Fruit fly (Drosophila melanogaster) whole organism, embryonic: Measurements from ENCODE around the gene CG14684.
A peak's percentile ranks its signal among the peaks of the same experiment; 100 is the strongest.

ENCODE experiments used
- Ada2b ChIP-seq: fragments of 200-800 bp; sonication (Bioruptor generic); IDR thresholded peaks from 2 replicates; pipeline ENCODE4 v1.3.6; 2022; ENCODE audit warnings: missing biosample characterization, missing genetic modification characterization
- CG10431 ChIP-seq: fragments of 200-800 bp; sonication (Bioruptor generic); optimal IDR thresholded peaks from 3 replicates; lab custom pipeline; 2018; ENCODE audit warnings: missing biosample characterization, mild to moderate bottlenecking, missing genetic modification characterization
- CG10654 ChIP-seq: fragments of 200-800 bp; sonication (Bioruptor generic); optimal IDR thresholded peaks from 2 replicates; lab custom pipeline; 2016; ENCODE audit warnings: missing biosample characterization, missing genetic modification characterization
- CG11085 ChIP-seq: fragments of 200-800 bp; sonication (Bioruptor generic); IDR thresholded peaks from 2 replicates; pipeline ENCODE4 v1.3.6; 2022; ENCODE audit warnings: missing biosample characterization, missing genetic modification characterization
- CG15269 ChIP-seq: fragments of 200-800 bp; sonication (Bioruptor generic); optimal IDR thresholded peaks from 2 replicates; lab custom pipeline; 2018; ENCODE audit warnings: missing biosample characterization, mild to moderate bottlenecking, missing genetic modification characterization, moderate library complexity
- CG15514 ChIP-seq: fragments of 200-800 bp; sonication (Bioruptor generic); optimal IDR thresholded peaks from 3 replicates; lab custom pipeline; 2017; ENCODE audit warnings: missing biosample characterization, missing genetic modification characterization, mild to moderate bottlenecking, moderate library complexity, missing genetic modification reagents
- CG17612 ChIP-seq: fragments of 200-800 bp; sonication (Bioruptor generic); IDR thresholded peaks from 2 replicates; pipeline ENCODE4 v1.3.6; 2022; ENCODE audit warnings: missing biosample characterization, missing genetic modification characterization
- CG18476 ChIP-seq: fragments of 200-800 bp; sonication (Bioruptor generic); optimal IDR thresholded peaks from 2 replicates; lab custom pipeline; 2016; ENCODE audit warnings: missing biosample characterization, mild to moderate bottlenecking, missing genetic modification characterization
- CG2116 ChIP-seq: fragments of 200-800 bp; sonication (Bioruptor generic); optimal IDR thresholded peaks from 3 replicates; lab custom pipeline; 2018; ENCODE audit warnings: missing biosample characterization, mild to moderate bottlenecking, missing genetic modification characterization
- CG33557 ChIP-seq: fragments of 200-800 bp; sonication (Bioruptor generic); optimal IDR thresholded peaks from 2 replicates; lab custom pipeline; 2019; ENCODE audit warnings: missing biosample characterization, mild to moderate bottlenecking, missing genetic modification characterization, moderate library complexity
- CG3995 ChIP-seq: fragments of 200-800 bp; sonication (Bioruptor generic); optimal IDR thresholded peaks from 3 replicates; lab custom pipeline; 2016; ENCODE audit warnings: missing biosample characterization, missing genetic modification characterization
- CG5180 ChIP-seq: fragments of 200-800 bp; sonication (Bioruptor generic); optimal IDR thresholded peaks from 3 replicates; lab custom pipeline; 2017; ENCODE audit warnings: missing biosample characterization, missing genetic modification characterization, mild to moderate bottlenecking, moderate library complexity, missing genetic modification reagents
- CG6791 ChIP-seq: fragments of 200-800 bp; sonication (Bioruptor generic); IDR thresholded peaks from 3 replicates; pipeline ENCODE4 v1.3.6; 2022; ENCODE audit warnings: missing biosample characterization, missing genetic modification characterization; ENCODE audit not compliant: partially characterized antibody
- CG6813 ChIP-seq: fragments of 200-800 bp; sonication (Bioruptor generic); optimal IDR thresholded peaks from 2 replicates; lab custom pipeline; 2017; ENCODE audit warnings: missing biosample characterization, missing genetic modification characterization, mild to moderate bottlenecking, moderate library complexity, missing genetic modification reagents
- CG7786 ChIP-seq: fragments of 200-800 bp; sonication (Bioruptor generic); optimal IDR thresholded peaks from 2 replicates; lab custom pipeline; 2016; ENCODE audit warnings: missing biosample characterization, missing genetic modification characterization
- CG7839 ChIP-seq: fragments of 200-800 bp; sonication (Bioruptor generic); optimal IDR thresholded peaks from 3 replicates; lab custom pipeline; 2018; ENCODE audit warnings: missing biosample characterization, mild to moderate bottlenecking, missing genetic modification characterization, moderate library complexity
- CG8281 ChIP-seq: fragments of 200-800 bp; sonication (Bioruptor generic); optimal IDR thresholded peaks from 2 replicates; lab custom pipeline; 2018; ENCODE audit warnings: missing biosample characterization, mild to moderate bottlenecking, missing genetic modification characterization, moderate library complexity
- CG8359 ChIP-seq: fragments of 200-800 bp; sonication (Bioruptor generic); optimal IDR thresholded peaks from 2 replicates; lab custom pipeline; 2017; ENCODE audit warnings: missing biosample characterization, mild to moderate bottlenecking, missing genetic modification characterization, borderline replicate concordance
- CG9215 ChIP-seq: fragments of 200-800 bp; sonication (Bioruptor generic); IDR thresholded peaks from 2 replicates; pipeline ENCODE4 v1.3.6; 2022; ENCODE audit warnings: missing biosample characterization, missing genetic modification characterization
- CG9797 ChIP-seq: fragments of 200-800 bp; sonication (Bioruptor generic); optimal IDR thresholded peaks from 3 replicates; lab custom pipeline; 2018; ENCODE audit warnings: missing biosample characterization, mild to moderate bottlenecking, missing genetic modification characterization
- Camta ChIP-seq: fragments of 200-800 bp; sonication (Bioruptor generic); optimal IDR thresholded peaks from 2 replicates; lab custom pipeline; 2016; ENCODE audit warnings: missing biosample characterization, missing genetic modification characterization
- Dad ChIP-seq: fragments of 200-800 bp; sonication (Bioruptor generic); optimal IDR thresholded peaks from 3 replicates; lab custom pipeline; 2016; ENCODE audit warnings: missing biosample characterization, missing genetic modification characterization
- Drgx ChIP-seq: fragments of 200-800 bp; sonication (Bioruptor generic); IDR thresholded peaks from 2 replicates; pipeline ENCODE4 v1.3.6; 2022; ENCODE audit warnings: missing biosample characterization, missing genetic modification characterization
- Elba2 ChIP-seq: fragments of 200-800 bp; sonication (Bioruptor generic); optimal IDR thresholded peaks from 3 replicates; lab custom pipeline; 2016; ENCODE audit warnings: missing biosample characterization, missing genetic modification characterization
- HmgD ChIP-seq: fragments of 200-800 bp; sonication (Bioruptor generic); optimal IDR thresholded peaks from 3 replicates; lab custom pipeline; 2016; ENCODE audit warnings: missing biosample characterization, missing genetic modification characterization
- HmgZ ChIP-seq: fragments of 200-800 bp; sonication (Bioruptor generic); optimal IDR thresholded peaks from 2 replicates; lab custom pipeline; 2018; ENCODE audit warnings: missing biosample characterization, mild to moderate bottlenecking, missing genetic modification characterization
- Hsf ChIP-seq: fragments of 200-800 bp; sonication (Bioruptor generic); optimal IDR thresholded peaks from 3 replicates; lab custom pipeline; 2016; ENCODE audit warnings: missing biosample characterization, missing genetic modification characterization
- Rfx ChIP-seq: fragments of 200-800 bp; sonication (Bioruptor generic); IDR thresholded peaks from 2 replicates; pipeline ENCODE4 v1.3.6; 2022; ENCODE audit warnings: missing biosample characterization, missing genetic modification characterization
- Vsx1 ChIP-seq: fragments of 200-800 bp; sonication (Bioruptor generic); optimal IDR thresholded peaks from 2 replicates; lab custom pipeline; 2017; ENCODE audit warnings: missing biosample characterization, mild to moderate bottlenecking, missing genetic modification characterization, missing genetic modification reagents
- YL-1 ChIP-seq: fragments of 200-800 bp; sonication (Bioruptor generic); optimal IDR thresholded peaks from 3 replicates; lab custom pipeline; 2017; ENCODE audit warnings: missing biosample characterization, mild to moderate bottlenecking, missing genetic modification characterization
- cad ChIP-seq: fragments of >200 bp; optimal IDR thresholded peaks from 2 replicates; lab custom pipeline; 2017; ENCODE audit warnings: missing biosample characterization, missing genetic modification characterization
- cato ChIP-seq: fragments of 200-800 bp; sonication (Bioruptor generic); optimal IDR thresholded peaks from 2 replicates; lab custom pipeline; 2016; ENCODE audit warnings: missing biosample characterization, missing genetic modification characterization, borderline replicate concordance
- cg ChIP-seq: fragments of 200-800 bp; sonication (Bioruptor generic); optimal IDR thresholded peaks from 3 replicates; lab custom pipeline; 2019; ENCODE audit warnings: missing biosample characterization, mild to moderate bottlenecking, missing genetic modification characterization, moderate library complexity
- gcm ChIP-seq: fragments of 200-800 bp; sonication (Bioruptor generic); optimal IDR thresholded peaks from 2 replicates; lab custom pipeline; 2019; ENCODE audit warnings: missing biosample characterization, mild to moderate bottlenecking, missing genetic modification characterization, moderate library complexity
- gt ChIP-seq: fragments of 200-800 bp; sonication (Bioruptor generic); IDR thresholded peaks from 2 replicates; pipeline ENCODE4 v1.3.6; 2022; ENCODE audit warnings: missing biosample characterization, missing genetic modification characterization
- ham ChIP-seq: fragments of 200-800 bp; sonication (Bioruptor generic); IDR thresholded peaks from 2 replicates; pipeline ENCODE4 v1.3.6; 2022; ENCODE audit warnings: missing biosample characterization, missing genetic modification characterization
- inv ChIP-seq: fragments of 200-800 bp; sonication (Bioruptor generic); IDR thresholded peaks from 2 replicates; pipeline ENCODE4 v1.3.6; 2022; ENCODE audit warnings: missing biosample characterization, missing genetic modification characterization; ENCODE audit not compliant: partially characterized antibody
- lov ChIP-seq, 2 experiments: fragments of 200-800 bp in 1 of 2; fragments of >200 bp in 1 of 2; sonication (Bioruptor generic) in 1 of 2; IDR thresholded peaks in 1 of 2; optimal IDR thresholded peaks in 1 of 2; 2 replicates in 1 of 2; 3 replicates in 1 of 2; pipeline versions ENCODE4 v1.3.6 to Lab custom; 2017 to 2022; ENCODE audit warnings: missing biosample characterization in 1 of 2, missing genetic modification characterization in 1 of 2
- luna ChIP-seq: fragments of 200-800 bp; sonication (Bioruptor generic); optimal IDR thresholded peaks from 2 replicates; lab custom pipeline; 2016; ENCODE audit warnings: missing biosample characterization, missing genetic modification characterization
- nom ChIP-seq: fragments of 200-800 bp; sonication (Bioruptor generic); optimal IDR thresholded peaks from 2 replicates; lab custom pipeline; 2017; ENCODE audit warnings: missing biosample characterization, missing genetic modification characterization, mild to moderate bottlenecking, moderate library complexity, missing genetic modification reagents
- pan ChIP-seq, 4 experiments: fragments of >200 bp in 3 of 4; fragments of 200-800 bp in 1 of 4; sonication (Bioruptor generic) in 1 of 4; optimal IDR thresholded peaks in 3 of 4; IDR thresholded peaks in 1 of 4; 2 replicates each; pipeline versions ENCODE4 v1.3.6 to Lab custom; 2017 to 2022; ENCODE audit warnings: missing biosample characterization in 2 of 4, missing genetic modification characterization in 2 of 4, mixed read lengths in 1 of 4
- pnt ChIP-seq: fragments of 200-800 bp; sonication (Bioruptor generic); optimal IDR thresholded peaks from 3 replicates; lab custom pipeline; 2016; ENCODE audit warnings: missing biosample characterization, missing genetic modification characterization
- prd ChIP-seq, 3 experiments: fragments of >200 bp in 2 of 3; fragments of 200-800 bp in 1 of 3; sonication (Bioruptor generic) in 1 of 3; optimal IDR thresholded peaks in 2 of 3; IDR thresholded peaks in 1 of 3; 2 replicates in 2 of 3; 3 replicates in 1 of 3; pipeline versions ENCODE4 v1.3.6 to Lab custom; 2017 to 2022; ENCODE audit warnings: missing biosample characterization in 1 of 3, missing genetic modification characterization in 1 of 3
- trh ChIP-seq: fragments of 200-800 bp; sonication (Bioruptor generic); optimal IDR thresholded peaks from 2 replicates; lab custom pipeline; 2016; ENCODE audit warnings: missing biosample characterization, missing genetic modification characterization
- unc-4 ChIP-seq: fragments of 200-800 bp; sonication (Bioruptor generic); IDR thresholded peaks from 2 replicates; pipeline ENCODE4 v1.3.6; 2022; ENCODE audit warnings: missing biosample characterization, missing genetic modification characterization; ENCODE audit not compliant: partially characterized antibody
- vnd ChIP-seq: fragments of 200-800 bp; sonication (Bioruptor generic); IDR thresholded peaks from 3 replicates; pipeline ENCODE4 v1.3.6; 2022; ENCODE audit warnings: missing biosample characterization, missing genetic modification characterization; ENCODE audit not compliant: partially characterized antibody
- wdn ChIP-seq: fragments of 200-800 bp; sonication (Bioruptor generic); IDR thresholded peaks from 2 replicates; pipeline ENCODE4 v1.3.6; 2022; ENCODE audit warnings: missing biosample characterization, missing genetic modification characterization

Gene CG14684

DNA sequence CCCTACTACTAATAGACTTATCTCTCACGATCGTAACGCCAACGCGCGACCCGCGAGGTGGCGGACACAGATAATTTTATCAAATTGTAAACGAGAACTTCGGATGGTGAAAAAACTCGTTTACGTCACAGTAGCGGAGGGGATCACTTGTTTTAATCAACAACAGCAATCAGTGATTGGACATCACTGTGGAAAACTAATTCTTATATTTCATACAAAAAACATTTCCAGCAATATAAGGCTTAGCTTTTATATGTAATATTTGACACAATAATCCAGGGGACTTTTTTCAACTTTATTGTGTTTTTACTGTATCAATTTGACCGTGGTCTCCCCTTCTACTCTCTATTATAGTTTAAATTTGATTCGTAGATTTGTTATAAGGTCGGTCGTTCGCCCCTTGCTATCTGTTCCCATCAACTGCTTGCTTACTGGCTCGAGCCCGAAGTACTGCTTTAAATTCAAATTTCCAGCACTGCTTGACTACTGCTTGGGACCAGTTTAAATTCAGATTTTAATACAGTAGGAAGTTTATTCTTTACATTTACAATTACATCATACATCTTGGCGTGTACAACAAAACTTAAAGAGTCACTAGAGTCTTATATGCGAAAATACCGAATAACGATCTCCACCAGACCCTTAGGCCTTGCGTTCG, 29.4 kb upstream of the CG14684 start, which contains the start of gene CG6465 (continued):
- no peak for TF ChIP-seq trh (GFP tag; lab: Kevin White, UChicago)
- no peak for TF ChIP-seq CG10654 (GFP tag; lab: Kevin White, UChicago)
- no peak for TF ChIP-seq CG5180 (GFP tag; lab: Kevin White, UChicago)
- TF ChIP-seq vnd (GFP tag; lab: Robert Waterston, UW), result no peak
- no peak for TF ChIP-seq Elba2 (GFP tag; lab: Kevin White, UChicago)
- TF ChIP-seq CG11085 (GFP tag; lab: Robert Waterston, UW), result no peak
- TF ChIP-seq cato, result no peak
- TF ChIP-seq CG17612, result no peak
- no peak for TF ChIP-seq ham (GFP tag; lab: Robert Waterston, UW)
- no peak for TF ChIP-seq CG6813
- TF ChIP-seq Rfx (GFP tag; lab: Robert Waterston, UW), result peak; percentile 58
- TF ChIP-seq YL-1 (GFP tag; lab: Kevin White, UChicago), result no peak
- TF ChIP-seq HmgD (GFP tag; lab: Kevin White, UChicago), result peak; percentile 78
- no peak for TF ChIP-seq cad (GFP tag; lab: Kevin White, UChicago)
- no peak for TF ChIP-seq CG8281 (tag; lab: Kevin White, UChicago)
- no peak for TF ChIP-seq Ada2b (GFP tag; lab: Robert Waterston, UW)
- TF ChIP-seq inv (GFP tag; lab: Robert Waterston, UW), result peak; percentile 7; the same call in 1 of the 2 replicates
- TF ChIP-seq prd (optimal IDR thresholded peaks at IDR 0.05; lab: Kevin White, UChicago), result no peak
- no peak for TF ChIP-seq prd (GFP tag; IDR thresholded peaks at IDR 0.05; lab: Robert Waterston, UW)
- no peak for TF ChIP-seq gt (GFP tag; lab: Robert Waterston, UW)
- no peak for TF ChIP-seq gcm (GFP tag; lab: Kevin White, UChicago)
- TF ChIP-seq CG7839 (tag; lab: Kevin White, UChicago), result peak; percentile 38
- TF ChIP-seq Dad (GFP tag; lab: Kevin White, UChicago), result no peak
- TF ChIP-seq wdn (GFP tag; lab: Robert Waterston, UW), result no peak
- TF ChIP-seq CG33557 (GFP tag; lab: Kevin White, UChicago), result no peak
- no peak for TF ChIP-seq nom
- TF ChIP-seq CG7786 (GFP tag; lab: Kevin White, UChicago), result no peak
- TF ChIP-seq lov (optimal IDR thresholded peaks at IDR 0.05; lab: Kevin White, UChicago), result no peak
- TF ChIP-seq lov (GFP tag; IDR thresholded peaks at IDR 0.05; lab: Robert Waterston, UW), result no peak
- no peak for TF ChIP-seq CG6791
- TF ChIP-seq CG15514, result no peak
- no peak for TF ChIP-seq CG2116 (GFP tag; lab: Kevin White, UChicago)
- peak; percentile 20 for TF ChIP-seq HmgZ
- TF ChIP-seq Camta (GFP tag; lab: Kevin White, UChicago), result peak; percentile 33
- no peak for TF ChIP-seq CG15269 (tag; lab: Kevin White, UChicago)
- no peak for TF ChIP-seq CG9215 (GFP tag; lab: Robert Waterston, UW)
- no peak for TF ChIP-seq CG8359 (GFP tag; lab: Kevin White, UChicago)
- no peak for TF ChIP-seq CG9797 (GFP tag; lab: Kevin White, UChicago)
- no peak for TF ChIP-seq cg
- TF ChIP-seq Hsf (GFP tag; lab: Kevin White, UChicago), result no peak
- TF ChIP-seq luna, result no peak
- TF ChIP-seq CG18476 (GFP tag; lab: Kevin White, UChicago), result no peak
- no peak for TF ChIP-seq Drgx (GFP tag; lab: Robert Waterston, UW)
- TF ChIP-seq unc-4 (GFP tag; lab: Robert Waterston, UW), result 0 out of 2 replicates have a peak, but pooled peaks have one; percentile 20
- peak; percentile 52 for TF ChIP-seq CG3995 (GFP tag; lab: Kevin White, UChicago)
- TF ChIP-seq pnt, result no peak
- TF ChIP-seq CG10431 (GFP tag; lab: Kevin White, UChicago), result no peak
- no peak for TF ChIP-seq Vsx1 (GFP tag; lab: Kevin White, UChicago)
- no peak for TF ChIP-seq pan (optimal IDR thresholded peaks at IDR 0.05; lab: Kevin White, UChicago)
- TF ChIP-seq pan (GFP tag; optimal IDR thresholded peaks at IDR 0.05 in 1 of 2, IDR thresholded peaks at IDR 0.05 in 1 of 2), result peak in 1 of 2 experiments; percentile 18
